Worm (Caenorhabditis elegans): ENCODE data around the gene Y6G8.8.

Gene Y6G8.8

ce11 chrV:17628566-17628965, 8.2 kb downstream of the Y6G8.8 start, which contains the start of gene F57G4.10:
F57G4.10 (plus strand) TSS chrV:17628866.
- TF ChIP-seq dao-5 (tag; optimal IDR thresholded peaks at IDR 0.05) (no peak), him-1 (tag; optimal IDR thresholded peaks at IDR 0.05) (no peak), W03F9.2 (tag; optimal IDR thresholded peaks at IDR 0.05) (no peak)

- no peak for TF ChIP-seq him-1 (tag; optimal IDR thresholded peaks at IDR 0.05)
- TF ChIP-seq dao-5 (tag; optimal IDR thresholded peaks at IDR 0.05): no peak
- TF ChIP-seq W03F9.2 (tag; optimal IDR thresholded peaks at IDR 0.05): no peak
Measured at ce11 chrV:17650427-17650826, 30.1 kb downstream of the Y6G8.8 start, which contains the start of gene fbxa-192. fbxa-192 (minus strand) TSS chrV:17650527.

- TF ChIP-seq dao-5 (tag; optimal IDR thresholded peaks at IDR 0.05): no peak
- TF ChIP-seq W03F9.2 (tag; optimal IDR thresholded peaks at IDR 0.05): no peak
- no peak for TF ChIP-seq him-1 (tag; optimal IDR thresholded peaks at IDR 0.05)
Measured at ce11 chrV:17655205-17655604, 34.8 kb downstream of the Y6G8.8 start.

- TF ChIP-seq W03F9.2 (tag; optimal IDR thresholded peaks at IDR 0.05) (no peak), him-1 (tag; optimal IDR thresholded peaks at IDR 0.05) (no peak), dao-5 (tag; optimal IDR thresholded peaks at IDR 0.05) (no peak)
Measured at ce11 chrV:17658824-17659223, 38.5 kb downstream of the Y6G8.8 start.

ce11 chrV:17659228-17659627, 38.9 kb downstream of the Y6G8.8 start, which contains the start of gene fbxa-108:
fbxa-108 (minus strand) TSS chrV:17659385.
- no peak for TF ChIP-seq dao-5 (tag; optimal IDR thresholded peaks at IDR 0.05)
- TF ChIP-seq him-1 (tag; optimal IDR thresholded peaks at IDR 0.05): no peak
- TF ChIP-seq W03F9.2 (tag; optimal IDR thresholded peaks at IDR 0.05): no peak

DNA sequence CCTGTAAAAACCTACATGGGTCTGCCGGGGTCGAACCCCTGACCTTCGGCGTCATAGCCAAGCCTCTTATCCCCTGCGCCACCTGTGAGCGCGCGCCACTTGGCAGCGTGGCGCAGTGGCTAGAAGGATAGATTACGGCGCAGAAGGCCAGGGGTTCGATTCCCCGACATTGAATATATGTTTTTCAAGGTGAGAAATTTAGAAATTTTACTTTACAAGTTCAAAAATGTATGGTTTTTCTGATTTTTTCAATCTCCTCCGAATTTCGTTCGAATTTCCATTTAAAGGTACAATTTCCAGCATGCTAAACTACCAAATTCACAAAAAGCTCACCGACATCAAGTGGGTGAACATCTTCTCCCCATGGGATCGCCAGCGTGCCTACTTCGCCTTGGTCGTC, 39.6 kb downstream of the Y6G8.8 start, which contains the start of gene dgat-2:
Gene dgat-2 (plus strand): TSS at position 301 of the 400 bp plus-strand sequence.
- TF ChIP-seq dao-5 (tag; optimal IDR thresholded peaks at IDR 0.05) (no peak), him-1 (tag; optimal IDR thresholded peaks at IDR 0.05) (no peak), W03F9.2 (tag; optimal IDR thresholded peaks at IDR 0.05) (no peak)

DNA sequence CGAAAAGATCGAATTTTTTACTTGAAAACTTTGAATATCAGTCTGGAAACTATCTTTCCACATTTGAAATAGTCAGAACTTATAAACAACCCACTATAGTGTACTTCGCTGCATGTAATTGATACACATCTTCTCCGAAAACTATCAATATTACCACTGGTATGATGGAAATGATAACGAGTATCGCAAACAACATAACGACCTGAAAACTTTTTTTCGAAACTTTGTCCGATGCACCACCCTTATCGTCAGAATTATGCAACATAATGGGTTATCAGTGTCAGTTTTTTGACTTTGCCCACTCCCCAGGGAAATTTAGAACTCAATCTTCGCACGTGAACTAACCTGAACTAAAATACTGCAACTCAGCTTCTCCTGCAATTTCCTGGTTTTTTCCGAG, 41.9 kb downstream of the Y6G8.8 start:
- TF ChIP-seq dao-5 (tag; optimal IDR thresholded peaks at IDR 0.05) (no peak), him-1 (tag; optimal IDR thresholded peaks at IDR 0.05) (no peak), W03F9.2 (tag; optimal IDR thresholded peaks at IDR 0.05) (no peak)

DNA sequence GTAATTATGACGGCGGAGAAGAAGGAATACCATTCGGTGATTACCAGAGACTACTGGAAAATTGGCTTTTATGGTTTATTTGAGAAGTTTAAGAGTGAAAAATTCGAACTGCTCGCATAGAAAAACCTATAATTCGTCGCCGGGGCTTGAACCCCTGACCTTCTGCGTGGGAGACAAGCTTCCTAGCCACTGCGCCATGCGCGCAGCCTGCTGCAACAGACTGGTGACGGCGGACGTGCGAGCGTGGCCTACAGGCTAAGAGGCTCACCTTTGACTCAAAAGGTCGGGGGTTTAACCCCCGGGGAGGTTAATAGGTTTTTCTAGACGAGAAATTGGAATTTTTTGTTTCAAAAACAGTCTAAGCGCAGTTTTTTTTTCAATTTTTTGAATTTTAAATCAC, 44.0 kb downstream of the Y6G8.8 start:
- TF ChIP-seq him-1 (tag; optimal IDR thresholded peaks at IDR 0.05): no peak
- TF ChIP-seq W03F9.2 (tag; optimal IDR thresholded peaks at IDR 0.05): no peak
- no peak for TF ChIP-seq dao-5 (tag; optimal IDR thresholded peaks at IDR 0.05)

ce11 chrV:17665906-17666305, 45.5 kb downstream of the Y6G8.8 start, which contains the start of gene F59A1.11:
F59A1.11 (minus strand) TSS chrV:17666006.
- TF ChIP-seq him-1 (tag; optimal IDR thresholded peaks at IDR 0.05): no peak
- TF ChIP-seq W03F9.2 (tag; optimal IDR thresholded peaks at IDR 0.05): no peak
- TF ChIP-seq dao-5 (tag; optimal IDR thresholded peaks at IDR 0.05): no peak

ce11 chrV:17667676-17668075, 47.3 kb downstream of the Y6G8.8 start, which contains the start of gene F59A1.12:
F59A1.12 (minus strand) TSS chrV:17667776.
- TF ChIP-seq him-1 (tag; optimal IDR thresholded peaks at IDR 0.05): no peak
- TF ChIP-seq dao-5 (tag; optimal IDR thresholded peaks at IDR 0.05): no peak
- TF ChIP-seq W03F9.2 (tag; optimal IDR thresholded peaks at IDR 0.05): no peak

- TF ChIP-seq him-1 (tag; optimal IDR thresholded peaks at IDR 0.05): no peak
Measured at ce11 chrV:17668531-17668930, 48.2 kb downstream of the Y6G8.8 start, which contains the start of gene str-89. str-89 (plus strand) TSS chrV:17668831.

Measured in whole organism, L4/young adult.